Worm (Caenorhabditis elegans): ENCODE results near the gene ZK617.26.
A peak's percentile ranks its signal among the peaks of the same experiment; 100 is the strongest.

Gene ZK617.26

DNA sequence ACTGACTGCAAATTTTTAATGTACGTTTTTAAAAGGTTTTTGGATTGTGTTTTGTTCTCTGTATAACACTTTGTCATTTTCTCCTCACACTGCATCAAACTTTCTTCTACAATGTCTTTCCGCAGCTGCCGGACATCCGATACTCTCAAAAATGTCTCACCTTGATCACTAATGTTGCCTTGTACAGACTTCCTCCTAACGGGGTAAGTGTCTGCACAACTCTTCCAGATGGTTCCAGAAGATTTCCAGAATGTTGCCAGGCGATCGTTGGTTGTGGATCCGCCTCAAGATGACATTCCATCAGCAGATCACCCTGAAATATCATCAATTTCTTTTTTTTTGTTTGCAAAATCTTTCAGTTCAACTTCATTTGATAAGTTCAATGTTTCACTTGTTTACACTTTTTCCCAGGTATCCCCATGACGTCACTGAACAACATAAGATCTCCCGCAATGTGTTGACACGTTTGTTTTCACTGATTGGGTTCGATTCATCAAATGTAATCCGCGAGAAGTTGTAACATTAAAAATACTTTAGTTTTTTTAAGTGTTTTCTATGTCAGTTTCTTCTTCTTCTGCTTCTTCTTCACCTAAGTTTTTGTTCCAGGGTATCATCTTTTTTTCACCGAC is 1.6 kb downstream of the ZK617.26 start:
- TF ChIP-seq ceh-16 (tag; optimal IDR thresholded peaks at IDR 0.05) (no peak), fkh-2 (tag; optimal IDR thresholded peaks at IDR 0.05) (no peak), ama-1 (optimal IDR thresholded peaks at IDR 0.05) (no peak), ztf-11 (tag; optimal IDR thresholded peaks at IDR 0.05) (no peak), fkh-10 (GFP tag; optimal IDR thresholded peaks at IDR 0.05) (no peak), sea-2 (GFP tag; optimal IDR thresholded peaks at IDR 0.05) (no peak), aly-2 (tag; optimal IDR thresholded peaks at IDR 0.05) (no peak), ceh-82 (tag; optimal IDR thresholded peaks at IDR 0.05) (no peak)

DNA sequence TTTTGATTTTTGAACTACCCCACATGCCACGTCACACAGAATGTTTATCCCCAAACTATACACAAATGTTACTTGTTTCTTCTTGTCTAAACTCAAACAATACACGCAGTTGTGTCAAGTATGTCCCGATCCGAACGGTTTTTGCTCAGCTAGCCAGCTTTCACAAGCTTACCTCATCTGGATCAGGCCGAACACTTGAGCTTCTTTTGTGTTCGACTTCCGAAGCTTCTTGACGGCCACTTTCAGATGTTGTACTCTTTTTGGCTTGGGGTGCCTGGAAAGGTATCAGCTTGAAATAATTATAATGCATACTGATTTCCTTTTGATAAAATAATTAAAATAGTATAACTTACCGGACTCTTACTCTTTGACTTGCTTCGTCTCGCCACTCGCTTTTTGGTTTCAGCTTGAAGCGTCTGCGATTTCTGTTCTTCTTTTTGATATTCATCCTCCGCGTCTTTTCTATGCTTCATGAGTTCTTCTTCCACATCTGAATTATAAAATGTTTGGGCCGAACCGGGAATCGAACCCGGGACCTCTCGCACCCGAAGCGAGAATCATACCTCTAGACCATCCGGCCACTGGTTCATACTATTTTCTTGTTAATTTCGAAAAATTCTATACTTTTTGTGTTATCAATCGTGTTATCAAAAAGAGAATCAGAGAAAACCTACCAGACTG is 5.5 kb downstream of the ZK617.26 start:
- TF ChIP-seq nhr-23 (tag; optimal IDR thresholded peaks at IDR 0.05) (no peak), lin-39 (tag; optimal IDR thresholded peaks at IDR 0.05) (no peak), egl-5 (tag; optimal IDR thresholded peaks at IDR 0.05) (no peak), pqm-1 (tag; optimal IDR thresholded peaks at IDR 0.05) (no peak), sea-2 (GFP tag; optimal IDR thresholded peaks at IDR 0.05) (no peak), ceh-9 (tag; optimal IDR thresholded peaks at IDR 0.05) (no peak), nhr-12 (tag; optimal IDR thresholded peaks at IDR 0.05) (no peak), fkh-2 (tag; optimal IDR thresholded peaks at IDR 0.05) (no peak), mml-1 (tag; optimal IDR thresholded peaks at IDR 0.05) (no peak), elt-3 (tag; optimal IDR thresholded peaks at IDR 0.05) (no peak), nhr-43 (tag; optimal IDR thresholded peaks at IDR 0.05; ENCODE audit: poor library complexity, severe bottlenecking) (no peak), elt-2 (tag; optimal IDR thresholded peaks at IDR 0.05) (no peak), unc-62 (GFP tag; optimal IDR thresholded peaks at IDR 0.05) (no peak), mdl-1 (tag; optimal IDR thresholded peaks at IDR 0.05) (no peak)

DNA sequence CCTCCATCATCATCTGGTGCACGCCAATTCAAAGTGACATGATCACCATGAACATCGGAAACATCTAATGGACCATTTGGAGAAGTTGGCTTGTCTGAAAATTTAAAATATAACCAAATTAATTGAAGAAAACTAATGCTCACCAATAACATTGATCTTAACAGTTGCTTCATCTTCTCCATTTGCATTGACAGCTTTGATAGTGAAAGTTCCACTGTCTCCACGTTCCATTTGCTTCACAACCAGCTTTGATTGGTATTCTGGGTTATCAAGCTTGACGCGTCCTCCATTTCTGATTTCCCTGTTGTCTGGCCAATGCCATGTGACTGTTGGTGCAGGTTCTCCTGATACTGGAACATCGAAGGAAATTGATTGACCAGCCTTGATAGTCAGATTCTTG is 24.4 kb downstream of the ZK617.26 start:
- no peak for TF ChIP-seq lin-39 (tag; optimal IDR thresholded peaks at IDR 0.05)

DNA sequence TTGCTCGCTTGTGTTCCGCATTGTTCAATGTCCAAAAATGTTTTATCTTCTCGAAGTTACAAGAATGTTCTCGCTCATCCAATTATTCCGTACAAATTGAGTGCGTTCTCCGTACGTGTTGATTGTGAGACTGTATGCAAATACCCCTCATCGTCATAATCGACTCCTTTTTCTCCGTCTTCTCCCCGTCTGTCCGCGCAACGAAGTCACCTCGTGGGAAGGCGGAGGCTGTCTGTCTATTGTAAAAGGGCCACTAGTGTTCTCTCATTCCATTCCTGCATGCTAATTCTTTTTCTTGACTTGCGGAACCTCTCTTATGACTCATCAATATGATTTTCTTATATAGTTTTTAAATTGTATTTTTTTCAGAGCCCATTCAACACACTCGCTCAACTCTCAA is 40.6 kb downstream of the ZK617.26 start, which contains the start of gene ZK829.9:
ZK829.9 (plus strand) TSS at position 364 of the 400 bp plus-strand sequence.
- TF ChIP-seq nhr-25 (tag; optimal IDR thresholded peaks at IDR 0.05) (no peak), eor-1 (tag; optimal IDR thresholded peaks at IDR 0.05) (no peak)

DNA sequence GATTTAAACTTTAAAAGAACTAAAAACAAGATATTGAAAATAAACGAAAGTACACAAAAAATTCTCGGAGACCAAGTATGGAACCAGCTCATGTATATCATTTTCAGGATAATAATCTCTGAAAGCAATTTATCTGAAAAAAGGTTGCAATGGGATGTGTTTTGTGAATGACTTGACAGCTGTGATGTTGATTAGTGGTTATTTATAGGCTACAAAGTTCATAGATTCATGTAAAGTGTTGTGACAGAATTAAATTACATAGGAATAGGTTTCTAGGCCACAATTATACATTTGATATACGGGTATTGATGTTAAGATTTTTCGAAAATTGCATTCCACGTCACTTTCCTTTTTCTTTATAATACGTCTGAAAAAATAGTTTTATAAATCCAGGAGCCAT is 45.4 kb downstream of the ZK617.26 start, which contains the start of gene srj-1:
srj-1 (minus strand) TSS at position 101 of the 400 bp plus-strand sequence.
- peak; percentile 49 for TF ChIP-seq nhr-11 (tag; optimal IDR thresholded peaks at IDR 0.05)
- TF ChIP-seq nhr-25 (tag; optimal IDR thresholded peaks at IDR 0.05), result no peak
- no peak for TF ChIP-seq ceh-28 (tag; optimal IDR thresholded peaks at IDR 0.05)
- no peak for TF ChIP-seq unc-39 (tag; optimal IDR thresholded peaks at IDR 0.05)
- TF ChIP-seq nhr-237 (tag; optimal IDR thresholded peaks at IDR 0.05), result no peak

DNA sequence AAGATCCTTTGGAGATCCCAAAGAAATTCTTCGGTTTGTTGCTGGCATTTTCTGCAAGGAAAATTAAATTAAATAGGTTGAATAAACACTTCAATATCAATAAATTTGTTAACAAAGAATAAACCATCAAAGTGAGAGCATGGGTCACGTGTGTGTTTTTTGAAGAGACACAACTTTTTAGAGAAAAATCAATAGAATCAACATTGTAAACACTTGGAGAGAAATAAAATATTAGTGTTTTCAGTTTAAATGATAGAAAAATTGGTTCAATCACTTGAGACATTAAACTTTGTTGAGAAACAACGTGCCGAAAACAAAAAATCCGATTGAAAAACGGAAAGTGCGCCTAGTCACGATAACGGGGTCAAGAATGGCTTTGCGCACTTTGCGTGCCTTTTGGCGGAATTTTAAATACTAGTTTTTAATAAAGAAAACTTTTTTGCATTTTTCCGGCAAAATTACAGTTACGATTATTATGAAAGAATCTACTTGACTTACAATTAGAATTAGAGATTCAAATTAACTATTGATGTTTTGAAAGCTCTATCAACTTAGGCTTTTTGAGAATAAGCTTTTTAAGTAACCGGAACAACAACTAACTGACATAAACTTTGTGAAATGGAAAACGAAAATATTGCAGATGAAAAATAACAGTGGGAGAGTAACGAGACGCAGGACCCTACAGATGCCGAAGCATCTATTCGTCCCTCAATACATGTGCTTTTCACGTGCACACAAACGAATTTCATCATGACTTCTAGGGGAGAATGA is 49.1 kb downstream of the ZK617.26 start, which contains the start of gene ZK829.7:
ZK829.7 (minus strand) TSS at position 51 of the 771 bp plus-strand sequence.
- peak; percentile 49 for TF ChIP-seq R02D3.7 (tag; optimal IDR thresholded peaks at IDR 0.05)
- TF ChIP-seq mml-1 (tag; optimal IDR thresholded peaks at IDR 0.05), result peak; percentile 98
- no peak for TF ChIP-seq ztf-11 (tag; optimal IDR thresholded peaks at IDR 0.05)
- peak; percentile 76 for TF ChIP-seq lin-15B (tag; optimal IDR thresholded peaks at IDR 0.05)
- TF ChIP-seq nfya-1 (tag; optimal IDR thresholded peaks at IDR 0.05; ENCODE audit: insufficient read depth), result peak; percentile 39
- TF ChIP-seq nhr-76 (tag; optimal IDR thresholded peaks at IDR 0.05), result no peak
- peak; percentile 16 for TF ChIP-seq nhr-25 (tag; optimal IDR thresholded peaks at IDR 0.05)
- peak; percentile 56 for TF ChIP-seq ceh-28 (tag; optimal IDR thresholded peaks at IDR 0.05)
- peak; percentile 88 for TF ChIP-seq pha-4 (tag; optimal IDR thresholded peaks at IDR 0.05)
- TF ChIP-seq egl-5 (tag; optimal IDR thresholded peaks at IDR 0.05), result no peak
- TF ChIP-seq eor-1 (tag; optimal IDR thresholded peaks at IDR 0.05), result no peak
- TF ChIP-seq hmg-11 (tag; optimal IDR thresholded peaks at IDR 0.05), result peak; percentile 60
- peak; percentile 59 for TF ChIP-seq lsy-12 (tag; optimal IDR thresholded peaks at IDR 0.05)
- peak; percentile 90 for TF ChIP-seq nhr-23 (tag; optimal IDR thresholded peaks at IDR 0.05)
- TF ChIP-seq ama-1 (optimal IDR thresholded peaks at IDR 0.05), result no peak
- peak; percentile 60 for TF ChIP-seq ceh-82 (tag; optimal IDR thresholded peaks at IDR 0.05)
- no peak for TF ChIP-seq fkh-2 (tag; optimal IDR thresholded peaks at IDR 0.05)
- TF ChIP-seq elt-2 (tag; optimal IDR thresholded peaks at IDR 0.05), result peak; percentile 44
- peak; percentile 52 for TF ChIP-seq tbx-2 (tag; optimal IDR thresholded peaks at IDR 0.05)
- peak; percentile 46 for TF ChIP-seq jun-1 (tag; optimal IDR thresholded peaks at IDR 0.05)
- TF ChIP-seq snpc-4 (tag; optimal IDR thresholded peaks at IDR 0.05), result peak; percentile 29
- TF ChIP-seq skn-1 (tag; optimal IDR thresholded peaks at IDR 0.05), result no peak
- no peak for TF ChIP-seq zag-1 (tag; optimal IDR thresholded peaks at IDR 0.05)
- TF ChIP-seq nhr-43 (tag; optimal IDR thresholded peaks at IDR 0.05; ENCODE audit: poor library complexity, severe bottlenecking), result peak; percentile 32
- no peak for TF ChIP-seq nhr-67 (tag; optimal IDR thresholded peaks at IDR 0.05)

All from whole organism, L3 larva.